Fruit fly (Drosophila melanogaster) whole organism, pupa: Measurements from ENCODE around the gene Dop1R2.

Experiments
- CG10348 ChIP-seq: fragments of 200-800 bp; sonication (Bioruptor generic); IDR thresholded peaks from 2 replicates; pipeline ENCODE4 v1.3.6; 2022; ENCODE audit warnings: missing biosample characterization, missing genetic modification characterization
- CG12605 ChIP-seq: fragments of 200-800 bp; sonication (Bioruptor generic); IDR thresholded peaks from 2 replicates; pipeline ENCODE4 v1.3.6; 2022; ENCODE audit warnings: missing biosample characterization, missing genetic modification characterization
- CG13204 ChIP-seq: fragments of 200-800 bp; sonication (Bioruptor generic); optimal IDR thresholded peaks from 2 replicates; lab custom pipeline; 2018; ENCODE audit warnings: missing biosample characterization, mild to moderate bottlenecking, missing genetic modification characterization, moderate library complexity
- CG14655 ChIP-seq: fragments of 200-800 bp; sonication (Bioruptor generic); optimal IDR thresholded peaks from 3 replicates; lab custom pipeline; 2017; ENCODE audit warnings: mild to moderate bottlenecking, missing biosample characterization, missing genetic modification reagents, missing genetic modification characterization
- CG15710 ChIP-seq: fragments of 200-800 bp; sonication (Bioruptor generic); optimal IDR thresholded peaks from 2 replicates; lab custom pipeline; 2018; ENCODE audit warnings: missing biosample characterization, mild to moderate bottlenecking, missing genetic modification characterization, moderate library complexity
- CG17806 ChIP-seq: fragments of 200-800 bp; sonication (Bioruptor generic); optimal IDR thresholded peaks from 2 replicates; lab custom pipeline; 2018; ENCODE audit warnings: missing biosample characterization, mild to moderate bottlenecking, missing genetic modification characterization, moderate library complexity
- CG32121 ChIP-seq: fragments of 200-800 bp; sonication (Bioruptor generic); IDR thresholded peaks from 2 replicates; pipeline ENCODE4 v1.3.6; 2022; ENCODE audit warnings: missing biosample characterization, missing genetic modification characterization
- CG34367 ChIP-seq: fragments of 200-800 bp; sonication (Bioruptor generic); optimal IDR thresholded peaks from 2 replicates; lab custom pipeline; 2018; ENCODE audit warnings: missing biosample characterization, mild to moderate bottlenecking, missing genetic modification characterization
- CG4496 ChIP-seq: fragments of 200-800 bp; sonication (Bioruptor generic); IDR thresholded peaks from 3 replicates; pipeline ENCODE4 v1.3.6; 2022; ENCODE audit warnings: missing biosample characterization, missing genetic modification characterization
- CG8159 ChIP-seq: fragments of 200-800 bp; sonication (Bioruptor generic); optimal IDR thresholded peaks from 3 replicates; lab custom pipeline; 2018; ENCODE audit warnings: missing biosample characterization, mild to moderate bottlenecking, missing genetic modification characterization, moderate library complexity
- CG8301 ChIP-seq: fragments of 200-800 bp; sonication (Bioruptor generic); optimal IDR thresholded peaks from 2 replicates; lab custom pipeline; 2018; ENCODE audit warnings: missing biosample characterization, mild to moderate bottlenecking, missing genetic modification characterization
- CG9948 ChIP-seq: fragments of 200-800 bp; sonication (Bioruptor generic); optimal IDR thresholded peaks from 2 replicates; lab custom pipeline; 2018; ENCODE audit warnings: missing biosample characterization, mild to moderate bottlenecking, missing genetic modification characterization, moderate library complexity
- D1 ChIP-seq: fragments of 200-800 bp; sonication (Bioruptor generic); optimal IDR thresholded peaks from 2 replicates; lab custom pipeline; 2018; ENCODE audit warnings: missing biosample characterization, mild to moderate bottlenecking, missing genetic modification characterization, moderate library complexity
- EcR ChIP-seq: fragments of 200-800 bp; sonication (Bioruptor generic); optimal IDR thresholded peaks from 3 replicates; lab custom pipeline; 2019; ENCODE audit warnings: missing biosample characterization, missing genetic modification characterization, mild to moderate bottlenecking, moderate library complexity, missing genetic modification reagents
- Ets98B ChIP-seq: fragments of 200-800 bp; sonication (Bioruptor generic); IDR thresholded peaks from 2 replicates; pipeline ENCODE4 v1.3.6; 2022; ENCODE audit warnings: missing biosample characterization, missing genetic modification characterization
- Pif1A ChIP-seq: fragments of 200-800 bp; sonication (Bioruptor generic); optimal IDR thresholded peaks from 3 replicates; lab custom pipeline; 2016; ENCODE audit warnings: missing biosample characterization, missing genetic modification characterization
- Pif1B ChIP-seq: fragments of 200-800 bp; sonication (Bioruptor generic); optimal IDR thresholded peaks from 3 replicates; lab custom pipeline; 2016; ENCODE audit warnings: missing biosample characterization, missing genetic modification characterization
- Snoo ChIP-seq: fragments of 200-800 bp; sonication (Bioruptor generic); optimal IDR thresholded peaks from 3 replicates; lab custom pipeline; 2017; ENCODE audit warnings: missing biosample characterization, mild to moderate bottlenecking, missing genetic modification characterization, inconsistent platforms
- fd96Ca ChIP-seq: fragments of 200-800 bp; sonication (Bioruptor generic); IDR thresholded peaks from 3 replicates; pipeline ENCODE4 v1.3.6; 2022; ENCODE audit warnings: missing biosample characterization, missing genetic modification characterization
- gl ChIP-seq: fragments of 200-800 bp; sonication (Bioruptor generic); optimal IDR thresholded peaks from 2 replicates; lab custom pipeline; 2018; ENCODE audit warnings: missing biosample characterization, mild to moderate bottlenecking, missing genetic modification characterization
- rn ChIP-seq: fragments of 200-800 bp; sonication (Bioruptor generic); IDR thresholded peaks from 2 replicates; pipeline ENCODE4 v1.3.6; 2022; ENCODE audit warnings: missing biosample characterization, missing genetic modification characterization

The Dop1R2 gene

DNA sequence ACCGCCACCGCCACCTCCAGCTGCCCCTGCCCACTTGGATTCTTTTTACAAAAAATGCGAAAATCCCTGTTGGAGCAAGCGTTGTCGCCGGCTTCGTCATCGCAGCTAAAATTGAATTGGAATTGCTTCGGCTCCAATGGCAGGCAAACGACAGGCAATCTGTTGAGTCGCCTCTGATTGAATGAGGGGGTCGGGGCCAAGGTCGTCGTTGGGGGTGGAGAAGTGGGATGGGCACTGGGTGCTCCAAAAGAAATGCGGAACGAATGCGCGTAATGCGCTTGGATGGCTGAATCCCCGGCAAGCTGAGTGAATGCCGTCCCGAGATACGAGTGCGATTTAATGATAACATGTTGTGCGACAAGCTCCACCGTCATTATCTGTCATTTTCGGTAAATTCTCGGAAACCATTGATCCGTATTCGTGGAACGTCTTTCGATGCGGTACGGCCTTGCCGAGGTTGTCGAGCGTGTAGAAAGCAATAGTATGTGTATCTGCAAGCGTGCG is 42.0 kb downstream of the Dop1R2 start:
- TF ChIP-seq Snoo, result no peak
- no peak for TF ChIP-seq CG9948 (tag; lab: Kevin White, UChicago)
- TF ChIP-seq CG10348 (GFP tag; lab: Robert Waterston, UW), result no peak
- no peak for TF ChIP-seq rn (GFP tag; lab: Robert Waterston, UW)
- TF ChIP-seq fd96Ca (GFP tag; lab: Robert Waterston, UW), result no peak
- TF ChIP-seq CG13204 (GFP tag; lab: Kevin White, UChicago), result no peak
- no peak for TF ChIP-seq CG14655 (GFP tag; lab: Kevin White, UChicago)
- TF ChIP-seq CG15710, result no peak
- TF ChIP-seq CG8301 (tag; lab: Kevin White, UChicago), result no peak
- TF ChIP-seq CG4496 (GFP tag; lab: Robert Waterston, UW), result no peak
- TF ChIP-seq CG17806 (tag; lab: Kevin White, UChicago), result no peak
- TF ChIP-seq CG12605 (GFP tag; lab: Robert Waterston, UW), result no peak
- no peak for TF ChIP-seq CG32121 (GFP tag; lab: Robert Waterston, UW)
- TF ChIP-seq EcR (GFP tag; lab: Kevin White, UChicago), result no peak
- TF ChIP-seq CG34367, result no peak
- TF ChIP-seq Pif1A (GFP tag; lab: Kevin White, UChicago), result no peak
- no peak for TF ChIP-seq gl (tag; lab: Kevin White, UChicago)

DNA sequence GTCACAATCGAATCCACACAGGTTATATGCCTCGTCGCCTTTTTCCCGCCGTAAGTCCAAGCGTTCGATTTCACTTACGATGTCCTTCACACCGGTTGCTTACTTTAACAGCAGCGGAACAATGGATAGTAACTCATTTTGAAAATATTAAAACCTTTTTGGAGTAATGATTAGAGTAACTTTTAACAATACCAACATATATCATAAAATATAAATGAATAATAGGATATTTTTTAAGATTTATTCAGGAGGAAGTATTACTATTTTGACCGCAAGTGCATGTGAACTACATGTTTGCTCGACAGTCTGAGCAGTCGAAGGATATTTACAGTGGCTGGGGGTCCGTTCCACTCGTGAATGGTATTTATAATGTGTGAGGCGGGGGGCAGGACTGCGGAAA is 42.6 kb downstream of the Dop1R2 start:
- TF ChIP-seq CG4496 (GFP tag; lab: Robert Waterston, UW), result peak; percentile 51; the same call in 1 of the 3 replicates
- TF ChIP-seq CG14655 (GFP tag; lab: Kevin White, UChicago), result peak; percentile 16
- TF ChIP-seq Pif1B, result no peak
- no peak for TF ChIP-seq fd96Ca (GFP tag; lab: Robert Waterston, UW)
- TF ChIP-seq CG12605 (GFP tag; lab: Robert Waterston, UW), result peak; percentile 25; the same call in 1 of the 2 replicates
- TF ChIP-seq CG9948 (tag; lab: Kevin White, UChicago), result peak; percentile 27
- peak; percentile 25; the same call in 1 of the 2 replicates for TF ChIP-seq rn (GFP tag; lab: Robert Waterston, UW)
- TF ChIP-seq CG10348 (GFP tag; lab: Robert Waterston, UW), result no peak
- TF ChIP-seq CG8159 (tag; lab: Kevin White, UChicago), result peak; percentile 49
- no peak for TF ChIP-seq D1 (tag; lab: Kevin White, UChicago)
- TF ChIP-seq EcR (GFP tag; lab: Kevin White, UChicago), result no peak
- peak; percentile 1 for TF ChIP-seq CG8301 (tag; lab: Kevin White, UChicago)
- peak; percentile 22 for TF ChIP-seq Pif1A (GFP tag; lab: Kevin White, UChicago)
- TF ChIP-seq Snoo, result peak; percentile 43
- TF ChIP-seq CG32121 (GFP tag; lab: Robert Waterston, UW), result peak; percentile 16; the same call in 1 of the 2 replicates
- peak; percentile 42 for TF ChIP-seq CG17806 (tag; lab: Kevin White, UChicago)
- peak; percentile 33; the same call in 1 of the 2 replicates for TF ChIP-seq Ets98B (GFP tag; lab: Robert Waterston, UW)
- peak; percentile 33 for TF ChIP-seq CG34367
- no peak for TF ChIP-seq CG13204 (GFP tag; lab: Kevin White, UChicago)
- TF ChIP-seq CG15710, result peak; percentile 57
- TF ChIP-seq gl (tag; lab: Kevin White, UChicago), result no peak

DNA sequence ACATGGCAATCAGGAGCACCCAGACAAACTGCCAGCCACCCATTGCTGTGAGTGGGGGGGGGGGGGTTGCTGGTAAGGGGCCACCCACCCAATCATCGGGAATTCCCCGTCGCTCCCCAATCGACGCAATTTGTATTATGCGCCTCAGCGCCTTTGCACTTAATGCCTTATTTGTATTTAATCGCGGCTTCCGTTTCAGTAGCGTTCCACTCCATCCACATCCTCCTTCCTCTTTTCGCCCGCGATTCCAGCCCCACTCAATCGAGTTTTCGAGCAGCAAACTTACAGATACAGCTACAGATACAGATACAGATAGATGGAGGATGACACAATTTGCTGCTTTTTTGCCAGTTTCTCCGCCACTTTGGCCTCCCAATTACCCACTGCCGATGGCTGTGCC is 48.8 kb downstream of the Dop1R2 start:
- no peak for TF ChIP-seq rn (GFP tag; lab: Robert Waterston, UW)
- no peak for TF ChIP-seq CG13204 (GFP tag; lab: Kevin White, UChicago)
- no peak for TF ChIP-seq CG10348 (GFP tag; lab: Robert Waterston, UW)
- TF ChIP-seq CG4496 (GFP tag; lab: Robert Waterston, UW), result no peak
- TF ChIP-seq CG14655 (GFP tag; lab: Kevin White, UChicago), result no peak
- no peak for TF ChIP-seq CG17806 (tag; lab: Kevin White, UChicago)
- TF ChIP-seq EcR (GFP tag; lab: Kevin White, UChicago), result no peak
- no peak for TF ChIP-seq D1 (tag; lab: Kevin White, UChicago)
- TF ChIP-seq fd96Ca (GFP tag; lab: Robert Waterston, UW), result no peak
- TF ChIP-seq CG8159 (tag; lab: Kevin White, UChicago), result no peak
- TF ChIP-seq CG34367, result no peak
- TF ChIP-seq Pif1B, result no peak

DNA sequence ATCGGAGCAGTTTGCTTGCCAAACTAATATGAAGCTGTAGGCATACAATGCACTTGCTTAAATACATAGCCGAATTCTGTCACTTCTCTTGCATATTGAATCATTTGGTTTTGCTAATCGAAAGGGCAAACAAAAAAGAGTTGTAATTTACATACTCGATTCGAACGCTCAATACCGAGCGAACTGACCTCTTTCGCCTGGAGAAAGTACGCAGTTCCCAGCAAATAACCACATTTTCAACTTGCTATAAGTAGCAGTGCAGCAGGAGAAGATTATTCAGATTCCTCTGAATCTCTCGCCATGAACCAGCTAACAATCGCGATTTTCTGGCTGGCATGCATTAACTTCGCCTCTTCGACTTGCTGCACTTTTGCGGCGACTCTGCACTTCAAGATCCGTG is 51.6 kb downstream of the Dop1R2 start, which contains the start of gene Diedel2:
TSS of gene Diedel2 (plus strand) at position 301 of the 400 bp plus-strand sequence.
- TF ChIP-seq CG13204 (GFP tag; lab: Kevin White, UChicago) (no peak), D1 (tag; lab: Kevin White, UChicago) (no peak), CG15710 (no peak), rn (GFP tag; lab: Robert Waterston, UW) (no peak), CG9948 (tag; lab: Kevin White, UChicago) (no peak), CG12605 (GFP tag; lab: Robert Waterston, UW) (no peak), CG14655 (GFP tag; lab: Kevin White, UChicago) (no peak), Pif1A (GFP tag; lab: Kevin White, UChicago) (no peak), Pif1B (no peak), CG4496 (GFP tag; lab: Robert Waterston, UW) (no peak), Snoo (no peak), gl (tag; lab: Kevin White, UChicago) (no peak), CG10348 (GFP tag; lab: Robert Waterston, UW) (no peak), CG34367 (no peak)

DNA sequence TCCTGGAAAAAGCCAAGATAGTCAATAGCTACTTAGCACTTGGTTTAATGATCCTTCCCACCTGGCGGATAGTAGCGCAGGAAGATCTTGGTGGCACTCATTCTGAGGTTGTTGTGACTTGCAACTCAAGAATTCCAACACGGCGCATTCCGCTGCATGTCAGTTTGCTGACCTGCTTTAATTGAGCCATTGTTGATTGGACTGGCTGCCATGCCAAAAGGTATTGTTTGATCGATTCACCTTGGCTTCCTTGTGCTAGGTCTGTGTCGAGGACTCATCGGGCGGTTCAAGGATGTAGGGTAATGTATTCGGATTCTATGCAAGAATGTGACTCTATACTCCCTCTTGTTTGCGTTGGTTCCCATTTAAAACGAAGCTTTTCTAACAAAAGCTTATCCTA is 59.0 kb downstream of the Dop1R2 start, which contains the start of gene CG7568:
TSS of gene CG7568 (minus strand) at position 101 of the 400 bp plus-strand sequence.
- TF ChIP-seq CG32121 (GFP tag; lab: Robert Waterston, UW) (no peak), Snoo (no peak), rn (GFP tag; lab: Robert Waterston, UW) (no peak)
- TF ChIP-seq, all 21 proteins: peak for 0
